Worm (Caenorhabditis elegans): ENCODE data around the gene elmd-1.

- TF ChIP-seq dao-5 (tag; optimal IDR thresholded peaks at IDR 0.05) (no peak), W03F9.2 (tag; optimal IDR thresholded peaks at IDR 0.05) (no peak)
Observed at ce11 chrIII:3428574-3428973, 38.9 kb downstream of the elmd-1 start.

Data from whole organism, L4/young adult.